Fruit fly (Drosophila melanogaster) whole organism, prepupa: ENCODE data around the gene CG46383.
A peak's percentile ranks its signal among the peaks of the same experiment; 100 is the strongest.

ENCODE experiments used
- Blimp-1 ChIP-seq: fragments of 200-800 bp; sonication (Bioruptor generic); optimal IDR thresholded peaks from 3 replicates; lab custom pipeline; 2017; ENCODE audit warnings: missing biosample characterization, missing genetic modification characterization, mild to moderate bottlenecking, moderate library complexity, missing genetic modification reagents
- CG10631 ChIP-seq: fragments of 200-800 bp; sonication (Bioruptor generic); optimal IDR thresholded peaks from 2 replicates; lab custom pipeline; 2016; ENCODE audit warnings: missing biosample characterization, missing genetic modification characterization
- CG10669 ChIP-seq: fragments of 200-800 bp; sonication (Bioruptor generic); optimal IDR thresholded peaks from 3 replicates; lab custom pipeline; 2018; ENCODE audit warnings: missing biosample characterization, mild to moderate bottlenecking, missing genetic modification characterization, moderate library complexity
- CG11294 ChIP-seq: fragments of 200-800 bp; sonication (Bioruptor generic); IDR thresholded peaks from 2 replicates; pipeline ENCODE4 v1.3.6; 2022; ENCODE audit warnings: missing biosample characterization, missing genetic modification characterization
- CG11762 ChIP-seq: fragments of 200-800 bp; sonication (Bioruptor generic); optimal IDR thresholded peaks from 3 replicates; lab custom pipeline; 2016; ENCODE audit warnings: missing biosample characterization, missing genetic modification characterization; ENCODE audit not compliant: insufficient read depth
- CG11902 ChIP-seq: fragments of 200-800 bp; sonication (Bioruptor generic); optimal IDR thresholded peaks from 3 replicates; lab custom pipeline; 2016; ENCODE audit warnings: missing biosample characterization, missing genetic modification characterization
- CG1621 ChIP-seq: fragments of 200-800 bp; sonication (Bioruptor generic); optimal IDR thresholded peaks from 3 replicates; lab custom pipeline; 2018; ENCODE audit warnings: missing biosample characterization, mild to moderate bottlenecking, missing genetic modification characterization
- CG31627 ChIP-seq: fragments of 200-800 bp; sonication (Bioruptor generic); optimal IDR thresholded peaks from 3 replicates; lab custom pipeline; 2016; ENCODE audit warnings: missing biosample characterization, missing genetic modification characterization
- CG32006 ChIP-seq: fragments of 200-800 bp; sonication (Bioruptor generic); optimal IDR thresholded peaks from 3 replicates; lab custom pipeline; 2017; ENCODE audit warnings: missing biosample characterization, mild to moderate bottlenecking, missing genetic modification characterization
- CG6792 ChIP-seq: fragments of 200-800 bp; sonication (Bioruptor generic); optimal IDR thresholded peaks from 3 replicates; lab custom pipeline; 2016; ENCODE audit warnings: missing biosample characterization, missing genetic modification characterization
- CG6808 ChIP-seq: fragments of 200-800 bp; sonication (Bioruptor generic); optimal IDR thresholded peaks from 3 replicates; lab custom pipeline; 2017; ENCODE audit warnings: missing biosample characterization, missing genetic modification characterization, mild to moderate bottlenecking, moderate library complexity, missing genetic modification reagents
- CG6854 ChIP-seq: fragments of 200-800 bp; sonication (Bioruptor generic); optimal IDR thresholded peaks from 2 replicates; lab custom pipeline; 2017; ENCODE audit warnings: missing biosample characterization, mild to moderate bottlenecking, missing genetic modification characterization
- CG7368 ChIP-seq: fragments of 200-800 bp; sonication (Bioruptor generic); optimal IDR thresholded peaks from 3 replicates; lab custom pipeline; 2016; ENCODE audit warnings: missing biosample characterization, missing genetic modification characterization
- CG8119 ChIP-seq: fragments of 200-800 bp; sonication (Bioruptor generic); IDR thresholded peaks from 3 replicates; pipeline ENCODE4 v1.3.6; 2022; ENCODE audit warnings: missing biosample characterization, missing genetic modification characterization
- CG8319 ChIP-seq: fragments of 200-800 bp; sonication (Bioruptor generic); optimal IDR thresholded peaks from 3 replicates; lab custom pipeline; 2016; ENCODE audit warnings: missing biosample characterization, missing genetic modification characterization
- CG8632 ChIP-seq: fragments of 200-800 bp; sonication (Bioruptor generic); optimal IDR thresholded peaks from 3 replicates; lab custom pipeline; 2016; ENCODE audit warnings: missing biosample characterization, missing genetic modification characterization
- CG9139 ChIP-seq: fragments of 200-800 bp; sonication (Bioruptor generic); optimal IDR thresholded peaks from 3 replicates; lab custom pipeline; 2017; ENCODE audit warnings: missing biosample characterization, mild to moderate bottlenecking, missing genetic modification characterization
- Eip75B ChIP-seq: fragments of 200-800 bp; sonication (Bioruptor generic); optimal IDR thresholded peaks from 3 replicates; lab custom pipeline; 2016; ENCODE audit warnings: missing biosample characterization, missing genetic modification characterization
- Eip78C ChIP-seq: fragments of 200-800 bp; sonication (Bioruptor generic); peaks from one replicate; lab custom pipeline; 2016; ENCODE audit warnings: missing biosample characterization, missing genetic modification characterization
- Eip93F ChIP-seq: fragments of 200-800 bp; sonication (Bioruptor generic); optimal IDR thresholded peaks from 2 replicates; lab custom pipeline; 2016; ENCODE audit warnings: missing biosample characterization, mild to moderate bottlenecking, missing genetic modification characterization
- Ets21C ChIP-seq: fragments of 200-800 bp; sonication (Bioruptor generic); optimal IDR thresholded peaks from 3 replicates; lab custom pipeline; 2016; ENCODE audit warnings: missing biosample characterization, missing genetic modification characterization
- Ets96B ChIP-seq: fragments of 200-800 bp; optimal IDR thresholded peaks from 2 replicates; lab custom pipeline; 2019; ENCODE audit warnings: missing biosample characterization, mild to moderate bottlenecking, missing genetic modification characterization, moderate library complexity
- Hr4 ChIP-seq: fragments of 200-800 bp; sonication (Bioruptor generic); optimal IDR thresholded peaks from 3 replicates; lab custom pipeline; 2016; ENCODE audit warnings: missing biosample characterization, missing genetic modification characterization
- Lpt ChIP-seq: fragments of 200-800 bp; sonication (Bioruptor generic); optimal IDR thresholded peaks from 3 replicates; lab custom pipeline; 2016; ENCODE audit warnings: missing biosample characterization, missing genetic modification characterization
- Met ChIP-seq: fragments of 200-800 bp; sonication (Bioruptor generic); optimal IDR thresholded peaks from 3 replicates; lab custom pipeline; 2016; ENCODE audit warnings: missing biosample characterization, missing genetic modification characterization
- OdsH ChIP-seq: fragments of 200-800 bp; sonication (Bioruptor generic); optimal IDR thresholded peaks from 3 replicates; lab custom pipeline; 2016; ENCODE audit warnings: missing biosample characterization, missing genetic modification characterization
- Smox ChIP-seq: fragments of 200-800 bp; sonication (Bioruptor generic); optimal IDR thresholded peaks from 3 replicates; lab custom pipeline; 2016; ENCODE audit warnings: missing biosample characterization, missing genetic modification characterization
- Sox102F ChIP-seq: fragments of 200-800 bp; sonication (Bioruptor generic); optimal IDR thresholded peaks from 2 replicates; lab custom pipeline; 2016; ENCODE audit warnings: missing biosample characterization, mild to moderate bottlenecking, missing genetic modification characterization
- Sox14 ChIP-seq: fragments of 200-800 bp; sonication (Bioruptor generic); optimal IDR thresholded peaks from 3 replicates; lab custom pipeline; 2016; ENCODE audit warnings: missing biosample characterization, missing genetic modification characterization
- Sox15 ChIP-seq: fragments of 200-800 bp; sonication (Bioruptor generic); optimal IDR thresholded peaks from 3 replicates; lab custom pipeline; 2016; ENCODE audit warnings: missing biosample characterization, missing genetic modification characterization
- acj6 ChIP-seq: fragments of 200-800 bp; sonication (Bioruptor generic); optimal IDR thresholded peaks from 3 replicates; lab custom pipeline; 2016; ENCODE audit warnings: missing biosample characterization, missing genetic modification characterization
- cyc ChIP-seq: fragments of 200-800 bp; sonication (Bioruptor generic); optimal IDR thresholded peaks from 3 replicates; lab custom pipeline; 2016; ENCODE audit warnings: missing biosample characterization, missing genetic modification characterization
- dac ChIP-seq: fragments of 200-800 bp; sonication (Bioruptor generic); optimal IDR thresholded peaks from 2 replicates; lab custom pipeline; 2017; ENCODE audit warnings: missing biosample characterization, mild to moderate bottlenecking, missing genetic modification characterization
- dsx ChIP-seq: fragments of 200-800 bp; optimal IDR thresholded peaks from 3 replicates; lab custom pipeline; 2019; ENCODE audit warnings: missing biosample characterization, mild to moderate bottlenecking, missing genetic modification characterization, moderate library complexity; ENCODE audit not compliant: poor library complexity, severe bottlenecking
- esn ChIP-seq: fragments of 200-800 bp; sonication (Bioruptor generic); optimal IDR thresholded peaks from 2 replicates; lab custom pipeline; 2016; ENCODE audit warnings: missing biosample characterization, mild to moderate bottlenecking, missing genetic modification characterization, moderate library complexity
- fd59A ChIP-seq: fragments of 200-800 bp; sonication (Bioruptor generic); optimal IDR thresholded peaks from 2 replicates; lab custom pipeline; 2017; ENCODE audit warnings: missing biosample characterization, mild to moderate bottlenecking, missing genetic modification characterization, missing genetic modification reagents
- lz ChIP-seq: fragments of 200-800 bp; sonication (Bioruptor generic); optimal IDR thresholded peaks from 3 replicates; lab custom pipeline; 2016; ENCODE audit warnings: missing biosample characterization, missing genetic modification characterization
- net ChIP-seq: fragments of 200-800 bp; sonication (Bioruptor generic); optimal IDR thresholded peaks from 3 replicates; lab custom pipeline; 2016; ENCODE audit warnings: missing biosample characterization, missing genetic modification characterization
- salr ChIP-seq, 2 experiments: fragments of 200-800 bp; sonication (Bioruptor generic); optimal IDR thresholded peaks; 3 replicates each; lab custom pipeline; 2016 to 2018; ENCODE audit warnings: missing biosample characterization in 2 of 2, missing genetic modification characterization in 2 of 2, mild to moderate bottlenecking in 1 of 2
- spab ChIP-seq: fragments of 200-800 bp; sonication (Bioruptor generic); optimal IDR thresholded peaks from 2 replicates; lab custom pipeline; 2017; ENCODE audit warnings: missing biosample characterization, mild to moderate bottlenecking, missing genetic modification characterization, missing genetic modification reagents
- ss ChIP-seq, 2 experiments: fragments of 200-800 bp; sonication (Bioruptor generic); optimal IDR thresholded peaks; 2 replicates in 1 of 2; 3 replicates in 1 of 2; lab custom pipeline; 2017 to 2018; ENCODE audit warnings: mild to moderate bottlenecking in 2 of 2, missing biosample characterization in 2 of 2, missing genetic modification characterization in 2 of 2, moderate library complexity in 1 of 2
- svp ChIP-seq: fragments of 200-800 bp; sonication (Bioruptor generic); peaks from one replicate; lab custom pipeline; 2016; ENCODE audit warnings: missing biosample characterization, missing genetic modification characterization
- topi ChIP-seq: fragments of 200-800 bp; sonication (Bioruptor generic); optimal IDR thresholded peaks from 3 replicates; lab custom pipeline; 2016; ENCODE audit warnings: missing biosample characterization, missing genetic modification characterization
- vri ChIP-seq: fragments of 200-800 bp; sonication (Bioruptor generic); optimal IDR thresholded peaks from 3 replicates; lab custom pipeline; 2016; ENCODE audit warnings: missing biosample characterization, mild to moderate bottlenecking, missing genetic modification characterization

Gene CG46383

dm6 chr3R:15972979-15973486 lies 22.3 kb upstream of the CG46383 start, which contains the start of gene Hel89B (continued):
- TF ChIP-seq svp (peak; percentile 62), CG7368 (no peak), CG10669 (GFP tag; lab: Kevin White, UChicago) (no peak), Blimp-1 (GFP tag; lab: Kevin White, UChicago) (no peak), cyc (GFP tag; lab: Kevin White, UChicago) (peak; percentile 61), Ets96B (tag; lab: Kevin White, UChicago) (no peak), acj6 (GFP tag; lab: Kevin White, UChicago) (peak; percentile 35), Sox14 (GFP tag; lab: Kevin White, UChicago) (peak; percentile 41), topi (GFP tag; lab: Kevin White, UChicago) (no peak), CG11762 (GFP tag; lab: Kevin White, UChicago) (no peak), salr (GFP tag; optimal IDR thresholded peaks at IDR 0.05; lab: Kevin White, UChicago) (no peak), CG9139 (GFP tag; lab: Kevin White, UChicago) (no peak)
- TF ChIP-seq, all 60 proteins: peak for 27

dm6 chr3R:15972298-15972978 lies 21.7 kb upstream of the CG46383 start, which contains the start of gene mor:
mor (minus strand) TSS chr3R:15972913.
- TF ChIP-seq CG31627 (GFP tag; lab: Kevin White, UChicago) (no peak), CG1621 (tag; lab: Kevin White, UChicago) (peak; percentile 15), ss (GFP tag; optimal IDR thresholded peaks at IDR 0.05; lab: Kevin White, UChicago) (peak; percentile 13 to 45), CG6808 (peak; percentile 10), Eip78C (GFP tag; lab: Kevin White, UChicago) (peak; percentile 21), CG6854 (GFP tag; lab: Kevin White, UChicago) (peak; percentile 12)
- TF ChIP-seq, all 60 proteins: peak for 5

- TF ChIP-seq Met (GFP tag; lab: Kevin White, UChicago) = peak; percentile 93
- peak; percentile 74 for TF ChIP-seq fd59A (GFP tag; lab: Kevin White, UChicago)
- peak; percentile 84 for TF ChIP-seq CG6792 (GFP tag; lab: Kevin White, UChicago)
- peak; percentile 85 for TF ChIP-seq Sox15 (GFP tag; lab: Kevin White, UChicago)
- no peak for TF ChIP-seq Lpt (GFP tag; lab: Kevin White, UChicago)
- TF ChIP-seq Sox14 (GFP tag; lab: Kevin White, UChicago) = peak; percentile 93
- TF ChIP-seq lz (GFP tag; lab: Kevin White, UChicago) = peak; percentile 95
- peak; percentile 67 for TF ChIP-seq cyc (GFP tag; lab: Kevin White, UChicago)
- peak; percentile 93 for TF ChIP-seq OdsH (GFP tag; lab: Kevin White, UChicago)
- TF ChIP-seq Ets21C (GFP tag; lab: Kevin White, UChicago) = peak; percentile 90
- peak in 1 of 2 experiments; percentile 76 for TF ChIP-seq ss (GFP tag; optimal IDR thresholded peaks at IDR 0.05; lab: Kevin White, UChicago)
- TF ChIP-seq CG9139 (GFP tag; lab: Kevin White, UChicago) = peak; percentile 50
- peak; percentile 64 for TF ChIP-seq CG11902 (GFP tag; lab: Kevin White, UChicago)
- TF ChIP-seq Smox (GFP tag; lab: Kevin White, UChicago) = peak; percentile 92
- peak; percentile 85 for TF ChIP-seq Sox102F
- no peak for TF ChIP-seq salr (GFP tag; optimal IDR thresholded peaks at IDR 0.05; lab: Kevin White, UChicago)
- TF ChIP-seq CG8319 (GFP tag; lab: Kevin White, UChicago) = peak; percentile 62
- TF ChIP-seq CG8119 (GFP tag; lab: Robert Waterston, UW) = peak; percentile 89
- no peak for TF ChIP-seq CG32006 (GFP tag; lab: Kevin White, UChicago)
- TF ChIP-seq CG10631 (GFP tag; lab: Kevin White, UChicago) = peak; percentile 92
- TF ChIP-seq spab (GFP tag; lab: Kevin White, UChicago) = peak; percentile 61
- TF ChIP-seq vri (GFP tag; lab: Kevin White, UChicago) = no peak
- peak; percentile 88 for TF ChIP-seq CG8632
- no peak for TF ChIP-seq Eip93F (GFP tag; lab: Kevin White, UChicago)
- peak; percentile 94 for TF ChIP-seq esn (GFP tag; lab: Kevin White, UChicago)
- no peak for TF ChIP-seq CG1621 (tag; lab: Kevin White, UChicago)
- peak; percentile 65 for TF ChIP-seq dac (GFP tag; lab: Kevin White, UChicago)
- peak; percentile 91 for TF ChIP-seq dsx
- peak; percentile 87 for TF ChIP-seq net
- TF ChIP-seq svp = peak; percentile 95
- TF ChIP-seq Hr4 = peak; percentile 92
- TF ChIP-seq CG11294 (GFP tag; lab: Robert Waterston, UW) = no peak
- no peak for TF ChIP-seq CG6854 (GFP tag; lab: Kevin White, UChicago)
- TF ChIP-seq Eip75B (GFP tag; lab: Kevin White, UChicago) = peak; percentile 78
- no peak for TF ChIP-seq CG10669 (GFP tag; lab: Kevin White, UChicago)
- TF ChIP-seq Ets96B (tag; lab: Kevin White, UChicago) = peak; percentile 89
These were observed 14.4 kb upstream of the CG46383 start, which contains the start of the genes CG32856 and Rbf2 for dm6 chr3R:15965169-15965568. CG32856 (minus strand) TSS chr3R:15965351. Rbf2 (plus strand) TSS chr3R:15965446.
